Worm (Caenorhabditis elegans): ENCODE measurements around the gene C14A11.6.

ce11 chrX:2841754-2842153 lies 27.8 kb upstream of the C14A11.6 start:
- TF ChIP-seq unc-62 (GFP tag; optimal IDR thresholded peaks at IDR 0.05) (no peak), snpc-4 (GFP tag; optimal IDR thresholded peaks at IDR 0.05) (no peak), snpc-4 (tag; optimal IDR thresholded peaks at IDR 0.05) (no peak), attf-6 (GFP tag; IDR thresholded peaks at IDR 0.05) (no peak), ztf-6 (GFP tag; IDR thresholded peaks at IDR 0.05) (no peak), efl-1 (GFP tag; optimal IDR thresholded peaks at IDR 0.05) (no peak), xnd-1 (tag; optimal IDR thresholded peaks at IDR 0.05) (no peak), dpl-1 (GFP tag; optimal IDR thresholded peaks at IDR 0.05) (no peak), zim-3 (tag; optimal IDR thresholded peaks at IDR 0.05) (no peak)
